Fruit fly (Drosophila melanogaster) whole organism, prepupa: ENCODE results near the gene Cyp12c1.

Source experiments
- CG10669 ChIP-seq: fragments of 200-800 bp; sonication (Bioruptor generic); optimal IDR thresholded peaks from 3 replicates; lab custom pipeline; 2018; ENCODE audit warnings: missing biosample characterization, mild to moderate bottlenecking, missing genetic modification characterization, moderate library complexity
- CG11902 ChIP-seq: fragments of 200-800 bp; sonication (Bioruptor generic); optimal IDR thresholded peaks from 3 replicates; lab custom pipeline; 2016; ENCODE audit warnings: missing biosample characterization, missing genetic modification characterization
- CG3032 ChIP-seq: fragments of 200-800 bp; optimal IDR thresholded peaks from 2 replicates; lab custom pipeline; 2019; ENCODE audit warnings: missing biosample characterization, mild to moderate bottlenecking, missing genetic modification characterization, moderate library complexity
- CG6163 ChIP-seq: fragments of 200-800 bp; sonication (Bioruptor generic); IDR thresholded peaks from 3 replicates; pipeline ENCODE4 v1.3.6; 2022; ENCODE audit warnings: missing biosample characterization, missing genetic modification characterization
- CG6276 ChIP-seq: fragments of 200-800 bp; sonication (Bioruptor generic); optimal IDR thresholded peaks from 2 replicates; lab custom pipeline; 2017; ENCODE audit warnings: missing biosample characterization, mild to moderate bottlenecking, missing genetic modification characterization
- CG8632 ChIP-seq: fragments of 200-800 bp; sonication (Bioruptor generic); optimal IDR thresholded peaks from 3 replicates; lab custom pipeline; 2016; ENCODE audit warnings: missing biosample characterization, missing genetic modification characterization
- CG9139 ChIP-seq: fragments of 200-800 bp; sonication (Bioruptor generic); optimal IDR thresholded peaks from 3 replicates; lab custom pipeline; 2017; ENCODE audit warnings: missing biosample characterization, mild to moderate bottlenecking, missing genetic modification characterization
- Eip75B ChIP-seq: fragments of 200-800 bp; sonication (Bioruptor generic); optimal IDR thresholded peaks from 3 replicates; lab custom pipeline; 2016; ENCODE audit warnings: missing biosample characterization, missing genetic modification characterization
- Gug ChIP-seq: fragments of 200-800 bp; sonication (Bioruptor generic); IDR thresholded peaks from 2 replicates; pipeline ENCODE4 v1.3.6; 2022; ENCODE audit warnings: missing biosample characterization, missing genetic modification characterization
- Lpt ChIP-seq: fragments of 200-800 bp; sonication (Bioruptor generic); optimal IDR thresholded peaks from 3 replicates; lab custom pipeline; 2016; ENCODE audit warnings: missing biosample characterization, missing genetic modification characterization
- Sox102F ChIP-seq: fragments of 200-800 bp; sonication (Bioruptor generic); optimal IDR thresholded peaks from 2 replicates; lab custom pipeline; 2016; ENCODE audit warnings: missing biosample characterization, mild to moderate bottlenecking, missing genetic modification characterization
- achi ChIP-seq: fragments of 200-800 bp; sonication (Bioruptor generic); optimal IDR thresholded peaks from 3 replicates; lab custom pipeline; 2016; ENCODE audit warnings: missing biosample characterization, missing genetic modification characterization
- cyc ChIP-seq: fragments of 200-800 bp; sonication (Bioruptor generic); optimal IDR thresholded peaks from 3 replicates; lab custom pipeline; 2016; ENCODE audit warnings: missing biosample characterization, missing genetic modification characterization
- dac ChIP-seq: fragments of 200-800 bp; sonication (Bioruptor generic); optimal IDR thresholded peaks from 2 replicates; lab custom pipeline; 2017; ENCODE audit warnings: missing biosample characterization, mild to moderate bottlenecking, missing genetic modification characterization
- pdm3 ChIP-seq: fragments of 200-800 bp; sonication (Bioruptor generic); optimal IDR thresholded peaks from 3 replicates; lab custom pipeline; 2016; ENCODE audit warnings: missing biosample characterization, missing genetic modification characterization
- spab ChIP-seq: fragments of 200-800 bp; sonication (Bioruptor generic); optimal IDR thresholded peaks from 2 replicates; lab custom pipeline; 2017; ENCODE audit warnings: missing biosample characterization, mild to moderate bottlenecking, missing genetic modification characterization, missing genetic modification reagents
- svp ChIP-seq: fragments of 200-800 bp; sonication (Bioruptor generic); peaks from one replicate; lab custom pipeline; 2016; ENCODE audit warnings: missing biosample characterization, missing genetic modification characterization

Gene Cyp12c1

dm6 chr3L:18636782-18637181 lies 49.3 kb downstream of the Cyp12c1 start:
- TF ChIP-seq achi (GFP tag; lab: Kevin White, UChicago) (no peak), CG11902 (no peak), pdm3 (GFP tag; lab: Kevin White, UChicago) (no peak), CG8632 (GFP tag; lab: Kevin White, UChicago) (no peak), CG10669 (GFP tag; lab: Kevin White, UChicago) (no peak), CG3032 (tag; lab: Kevin White, UChicago) (no peak), Lpt (GFP tag; lab: Kevin White, UChicago) (no peak), CG9139 (no peak), Gug (no peak), CG6276 (no peak), dac (GFP tag; lab: Kevin White, UChicago) (no peak), CG6163 (GFP tag; lab: Robert Waterston, UW) (no peak), cyc (GFP tag; lab: Kevin White, UChicago) (no peak), spab (GFP tag; lab: Kevin White, UChicago) (no peak), Sox102F (GFP tag; lab: Kevin White, UChicago) (no peak)
- TF ChIP-seq, all 60 proteins: peak for 0

DNA sequence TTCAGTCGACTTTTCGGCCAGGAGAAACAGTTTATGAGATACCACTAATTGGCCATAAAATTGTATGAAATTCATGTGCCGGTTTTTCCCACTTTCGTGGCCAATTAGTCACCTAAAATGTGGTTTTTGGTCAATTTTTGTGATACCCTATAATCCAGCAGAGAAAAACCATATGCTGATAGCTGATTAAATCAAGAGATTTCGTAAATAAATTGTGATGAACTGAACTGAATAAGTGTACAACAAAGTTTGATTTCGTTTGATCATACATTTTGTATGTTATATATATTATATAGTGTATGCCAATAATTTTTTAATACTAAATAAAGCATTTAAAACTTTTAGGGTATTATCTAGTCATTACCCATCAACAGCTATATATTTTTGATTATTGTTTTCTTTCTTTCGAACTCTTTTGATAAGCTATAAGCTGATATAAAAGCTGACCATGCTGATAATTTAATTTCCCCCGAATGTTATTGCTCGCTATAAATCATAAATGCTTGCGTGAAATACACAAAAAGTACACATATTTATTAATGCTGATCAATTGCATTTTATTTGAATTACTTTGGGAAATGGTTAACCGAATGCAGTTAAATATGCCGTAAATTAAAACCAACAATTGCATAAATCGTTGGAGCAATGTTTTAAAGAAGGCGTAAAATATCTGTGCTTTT lies 51.2 kb downstream of the Cyp12c1 start:
- peak; percentile 29 for TF ChIP-seq svp (GFP tag; lab: Kevin White, UChicago)
- no peak for TF ChIP-seq Eip75B (GFP tag; lab: Kevin White, UChicago)
- TF ChIP-seq, all 60 proteins: peak for 1
